1 fruit fly cellular context compared by ENCODE assay signal in the genomic region with DNA sequence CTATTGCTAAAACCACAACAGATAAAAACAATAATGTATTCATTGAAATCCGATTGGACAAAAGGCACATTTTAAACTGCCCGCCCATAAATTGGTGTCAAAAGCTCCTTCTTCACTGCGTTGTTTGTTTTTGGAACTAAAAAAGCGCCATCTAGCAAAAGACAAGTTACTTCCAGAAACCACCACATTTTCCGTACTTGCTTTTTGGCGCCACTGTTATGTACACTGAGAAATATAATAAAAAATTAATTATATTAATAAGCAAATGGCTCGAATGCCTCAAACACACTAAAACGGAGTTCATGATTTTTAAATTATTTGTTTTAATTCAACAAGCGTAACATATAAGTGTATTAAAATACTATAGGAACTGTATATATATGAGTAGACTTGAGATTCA.
TF ChIP-seq lines count a peak whose summit lies in the region.

No protein-coding gene starts in this region.

TF ChIP-seq in whole organism, embryonic, 481 proteins besides CTCF, POLR2A, EP300 and RAD21 (continued from another document and continues in another):
- peak; percentile 53 for TF ChIP-seq CG10565 (GFP tag; optimal IDR thresholded peaks at IDR 0.05; lab: Kevin White, UChicago)
- peak; percentile 26; the same call in 1 of the 2 replicates for TF ChIP-seq Bgb (GFP tag; IDR thresholded peaks at IDR 0.05; lab: Robert Waterston, UW; ENCODE audit: partially characterized antibody)
- TF ChIP-seq Sox100B (GFP tag; optimal IDR thresholded peaks at IDR 0.05; lab: Kevin White, UChicago) = peak; percentile 76
- TF ChIP-seq CG9932 (GFP tag; IDR thresholded peaks at IDR 0.05; lab: Robert Waterston, UW) = peak; percentile 92
- peak; percentile 57 for TF ChIP-seq en (GFP tag; optimal IDR thresholded peaks at IDR 0.05; lab: Kevin White, UChicago)
- TF ChIP-seq CG8359 (GFP tag; optimal IDR thresholded peaks at IDR 0.05; lab: Kevin White, UChicago; ENCODE audit: borderline replicate concordance) = peak; percentile 64
- peak; percentile 88 for TF ChIP-seq sens (GFP tag; lab: Kevin White, UChicago)
- TF ChIP-seq Mad (GFP tag; optimal IDR thresholded peaks at IDR 0.05; lab: Kevin White, UChicago) = peak; percentile 69
- TF ChIP-seq CG7271 (tag; optimal IDR thresholded peaks at IDR 0.05; lab: Kevin White, UChicago) = peak; percentile 37
- no peak for TF ChIP-seq pan (optimal IDR thresholded peaks at IDR 0.05; lab: Kevin White, UChicago)
- TF ChIP-seq pan (GFP tag; optimal IDR thresholded peaks at IDR 0.05 in 1 of 2, IDR thresholded peaks at IDR 0.05 in 1 of 2) = peak in 1 of 2 experiments; percentile 88
- peak; percentile 92 for TF ChIP-seq Sox102F (GFP tag; optimal IDR thresholded peaks at IDR 0.05; lab: Kevin White, UChicago)
- peak; percentile 67 for TF ChIP-seq cas (GFP tag; IDR thresholded peaks at IDR 0.05; lab: Robert Waterston, UW)
- TF ChIP-seq E2f1 (GFP tag; IDR thresholded peaks at IDR 0.05; lab: Robert Waterston, UW) = peak; percentile 86
- no peak for TF ChIP-seq mirr (GFP tag; optimal IDR thresholded peaks at IDR 0.05; lab: Kevin White, UChicago)
- no peak for TF ChIP-seq z (GFP tag; IDR thresholded peaks at IDR 0.05; lab: Robert Waterston, UW)
- peak; percentile 38; the same call in 1 of the 2 replicates for TF ChIP-seq dati (GFP tag; IDR thresholded peaks at IDR 0.05; lab: Robert Waterston, UW)
- TF ChIP-seq dmrt99B (tag; optimal IDR thresholded peaks at IDR 0.05; lab: Kevin White, UChicago) = peak; percentile 83
- TF ChIP-seq CG6175 (GFP tag; IDR thresholded peaks at IDR 0.05; lab: Robert Waterston, UW) = peak; percentile 86
- TF ChIP-seq pb (GFP tag; optimal IDR thresholded peaks at IDR 0.05; lab: Kevin White, UChicago) = peak; percentile 36
- peak; percentile 85 for TF ChIP-seq CG7987 (GFP tag; optimal IDR thresholded peaks at IDR 0.05; lab: Kevin White, UChicago)
- TF ChIP-seq vnd (GFP tag; IDR thresholded peaks at IDR 0.05; lab: Robert Waterston, UW; ENCODE audit: partially characterized antibody) = no peak
- no peak for TF ChIP-seq jigr1 (GFP tag; IDR thresholded peaks at IDR 0.05; lab: Robert Waterston, UW)
- peak; percentile 74 for TF ChIP-seq CG17385 (GFP tag; optimal IDR thresholded peaks at IDR 0.05; lab: Kevin White, UChicago)
- no peak; the same call in 2 of the 3 replicates for TF ChIP-seq knrl (GFP tag; IDR thresholded peaks at IDR 0.05; lab: Robert Waterston, UW; ENCODE audit: partially characterized antibody)
- TF ChIP-seq CG14014 (GFP tag; IDR thresholded peaks at IDR 0.05; lab: Robert Waterston, UW) = peak; percentile 60
- TF ChIP-seq dmrt11E (tag; optimal IDR thresholded peaks at IDR 0.05; lab: Kevin White, UChicago) = peak; percentile 75
- TF ChIP-seq tin (GFP tag; optimal IDR thresholded peaks at IDR 0.05; lab: Kevin White, UChicago) = peak; percentile 85
- no peak for TF ChIP-seq sna (GFP tag; IDR thresholded peaks at IDR 0.05; lab: Robert Waterston, UW; ENCODE audit: partially characterized antibody)
- TF ChIP-seq CG11504 (tag; optimal IDR thresholded peaks at IDR 0.05; lab: Kevin White, UChicago) = peak; percentile 86
- TF ChIP-seq CG4820 (GFP tag; optimal IDR thresholded peaks at IDR 0.05; lab: Kevin White, UChicago) = peak; percentile 79
- TF ChIP-seq grau (tag; optimal IDR thresholded peaks at IDR 0.05; lab: Kevin White, UChicago) = peak; percentile 84
- no peak for TF ChIP-seq hkb (optimal IDR thresholded peaks at IDR 0.05; lab: Kevin White, UChicago)
- TF ChIP-seq hkb (GFP tag; IDR thresholded peaks at IDR 0.05; lab: Robert Waterston, UW) = peak; percentile 90
- TF ChIP-seq CG42726 (GFP tag; IDR thresholded peaks at IDR 0.05; lab: Robert Waterston, UW; ENCODE audit: partially characterized antibody) = peak; percentile 83
- no peak for TF ChIP-seq tll (GFP tag; optimal IDR thresholded peaks at IDR 0.05; lab: Kevin White, UChicago)
- TF ChIP-seq CG30431 (GFP tag; optimal IDR thresholded peaks at IDR 0.05; lab: Kevin White, UChicago) = peak; percentile 70
- TF ChIP-seq CG4617 (GFP tag; optimal IDR thresholded peaks at IDR 0.05; lab: Kevin White, UChicago; ENCODE audit: borderline replicate concordance) = peak; percentile 54
- peak; percentile 53 for TF ChIP-seq fd102C (GFP tag; optimal IDR thresholded peaks at IDR 0.05; lab: Kevin White, UChicago)
- TF ChIP-seq bcd (GFP tag; optimal IDR thresholded peaks at IDR 0.05; lab: Kevin White, UChicago) = peak; percentile 84
- peak; percentile 51 for TF ChIP-seq sd (tag; optimal IDR thresholded peaks at IDR 0.05; lab: Kevin White, UChicago)
- peak; percentile 53 for TF ChIP-seq B-H2 (GFP tag; optimal IDR thresholded peaks at IDR 0.05; lab: Kevin White, UChicago)
- no peak for TF ChIP-seq sima (GFP tag; optimal IDR thresholded peaks at IDR 0.05; lab: Kevin White, UChicago)
- TF ChIP-seq cg (GFP tag; optimal IDR thresholded peaks at IDR 0.05; lab: Kevin White, UChicago) = no peak
- peak; percentile 86 for TF ChIP-seq CG17361 (GFP tag; IDR thresholded peaks at IDR 0.05; lab: Robert Waterston, UW)
- peak; percentile 67 for TF ChIP-seq mam (GFP tag; optimal IDR thresholded peaks at IDR 0.05; lab: Kevin White, UChicago)
- peak; percentile 71 for TF ChIP-seq al (GFP tag; IDR thresholded peaks at IDR 0.05; lab: Robert Waterston, UW)
- peak; percentile 65 for TF ChIP-seq CG11696 (GFP tag; IDR thresholded peaks at IDR 0.05; lab: Robert Waterston, UW)
- peak; percentile 81 for TF ChIP-seq Drgx (GFP tag; IDR thresholded peaks at IDR 0.05; lab: Robert Waterston, UW)
- TF ChIP-seq CG11085 (GFP tag; IDR thresholded peaks at IDR 0.05; lab: Robert Waterston, UW) = peak; percentile 83
- peak; percentile 73 for TF ChIP-seq esg (GFP tag; conservative IDR thresholded peaks at IDR 0.05; lab: Robert Waterston, UW)
- peak; percentile 68 for TF ChIP-seq tio (GFP tag; optimal IDR thresholded peaks at IDR 0.05; lab: Kevin White, UChicago)
- TF ChIP-seq mld (GFP tag; IDR thresholded peaks at IDR 0.05; lab: Robert Waterston, UW; ENCODE audit: partially characterized antibody) = no peak
- peak; percentile 62 for TF ChIP-seq CG10321 (GFP tag; IDR thresholded peaks at IDR 0.05; lab: Robert Waterston, UW)
- TF ChIP-seq gfzf (GFP tag; optimal IDR thresholded peaks at IDR 0.05; lab: Kevin White, UChicago) = no peak
- peak; percentile 64 for TF ChIP-seq CG6683 (GFP tag; optimal IDR thresholded peaks at IDR 0.05; lab: Kevin White, UChicago)
- peak; percentile 80; the same call in 2 of the 3 replicates for TF ChIP-seq sr (GFP tag; IDR thresholded peaks at IDR 0.05; lab: Robert Waterston, UW)
- TF ChIP-seq bigmax (GFP tag; optimal IDR thresholded peaks at IDR 0.05; lab: Kevin White, UChicago) = no peak
- peak; percentile 79 for TF ChIP-seq Spps (tag; optimal IDR thresholded peaks at IDR 0.05; lab: Kevin White, UChicago)
- peak; percentile 79 for TF ChIP-seq CG8924 (tag; optimal IDR thresholded peaks at IDR 0.05; lab: Kevin White, UChicago)
- peak; percentile 29 for TF ChIP-seq ac (GFP tag; optimal IDR thresholded peaks at IDR 0.05; lab: Kevin White, UChicago)
- peak; percentile 71 for TF ChIP-seq Max (GFP tag; optimal IDR thresholded peaks at IDR 0.05; lab: Kevin White, UChicago)
- peak; percentile 60 for TF ChIP-seq kay (GFP tag; optimal IDR thresholded peaks at IDR 0.05; lab: Kevin White, UChicago)
- TF ChIP-seq pfk (GFP tag; optimal IDR thresholded peaks at IDR 0.05; lab: Kevin White, UChicago) = no peak
- peak; percentile 81 for TF ChIP-seq ssp (GFP tag; IDR thresholded peaks at IDR 0.05; lab: Robert Waterston, UW)
- TF ChIP-seq peb (GFP tag; IDR thresholded peaks at IDR 0.05; lab: Robert Waterston, UW) = peak; percentile 69
- TF ChIP-seq CG11560 (tag; IDR thresholded peaks at IDR 0.05; lab: Robert Waterston, UW) = peak; percentile 76
- TF ChIP-seq wor (GFP tag; IDR thresholded peaks at IDR 0.05; lab: Robert Waterston, UW) = peak; percentile 46; the same call in 1 of the 2 replicates
- no peak for TF ChIP-seq CG8478 (optimal IDR thresholded peaks at IDR 0.05; lab: Kevin White, UChicago)
- peak; percentile 92 for TF ChIP-seq gem (tag; optimal IDR thresholded peaks at IDR 0.05; lab: Kevin White, UChicago)
- TF ChIP-seq ara (GFP tag; IDR thresholded peaks at IDR 0.05; lab: Robert Waterston, UW) = peak; percentile 69; the same call in 1 of the 2 replicates
- TF ChIP-seq H2.0 (GFP tag; IDR thresholded peaks at IDR 0.05; lab: Robert Waterston, UW) = peak; percentile 77
- TF ChIP-seq wdn (GFP tag; IDR thresholded peaks at IDR 0.05; lab: Robert Waterston, UW) = peak; percentile 77
- TF ChIP-seq CG10431 (GFP tag; optimal IDR thresholded peaks at IDR 0.05; lab: Kevin White, UChicago) = peak; percentile 52
- peak; percentile 90 for TF ChIP-seq NfI (GFP tag; optimal IDR thresholded peaks at IDR 0.05; lab: Kevin White, UChicago)
- peak; percentile 49 for TF ChIP-seq ems (GFP tag; optimal IDR thresholded peaks at IDR 0.05; lab: Kevin White, UChicago)
- no peak for TF ChIP-seq ftz-f1 (GFP tag; optimal IDR thresholded peaks at IDR 0.05; lab: Kevin White, UChicago)
- TF ChIP-seq CG9215 (GFP tag; IDR thresholded peaks at IDR 0.05; lab: Robert Waterston, UW) = peak; percentile 74
- no peak for TF ChIP-seq zen2 (GFP tag; IDR thresholded peaks at IDR 0.05; lab: Robert Waterston, UW; ENCODE audit: partially characterized antibody)
- peak; percentile 27 for TF ChIP-seq TFAM (GFP tag; optimal IDR thresholded peaks at IDR 0.05; lab: Kevin White, UChicago)
- TF ChIP-seq CG10267 (tag; optimal IDR thresholded peaks at IDR 0.05; lab: Kevin White, UChicago) = peak; percentile 84
- TF ChIP-seq salm (tag; optimal IDR thresholded peaks at IDR 0.05; lab: Kevin White, UChicago) = peak; percentile 62
- peak; percentile 61 for TF ChIP-seq fu2 (GFP tag; optimal IDR thresholded peaks at IDR 0.05; lab: Kevin White, UChicago)
- TF ChIP-seq kni (GFP tag; optimal IDR thresholded peaks at IDR 0.05; lab: Kevin White, UChicago) = no peak
- TF ChIP-seq CG18262 (tag; optimal IDR thresholded peaks at IDR 0.05; lab: Kevin White, UChicago) = peak; percentile 87
- peak; percentile 5 for TF ChIP-seq BEAF-32 (GFP tag; optimal IDR thresholded peaks at IDR 0.05; lab: Kevin White, UChicago)
- TF ChIP-seq bsh (GFP tag; optimal IDR thresholded peaks at IDR 0.05; lab: Kevin White, UChicago) = peak; percentile 45 to 86
- TF ChIP-seq CG4424 (GFP tag; optimal IDR thresholded peaks at IDR 0.05; lab: Kevin White, UChicago) = peak; percentile 77
- TF ChIP-seq Aef1 (GFP tag; IDR thresholded peaks at IDR 0.05; lab: Robert Waterston, UW) = peak; percentile 85
- peak; percentile 88 for TF ChIP-seq NFAT (GFP tag; IDR thresholded peaks at IDR 0.05; lab: Robert Waterston, UW)
- peak; percentile 74 for TF ChIP-seq Nf-YC (tag; optimal IDR thresholded peaks at IDR 0.05; lab: Kevin White, UChicago)
- TF ChIP-seq dan (GFP tag; IDR thresholded peaks at IDR 0.05; lab: Robert Waterston, UW) = no peak
- TF ChIP-seq disco-r (GFP tag; optimal IDR thresholded peaks at IDR 0.05; lab: Kevin White, UChicago) = peak; percentile 38
- TF ChIP-seq CG4360 (GFP tag; IDR thresholded peaks at IDR 0.05; lab: Robert Waterston, UW) = peak; percentile 66
- no peak for TF ChIP-seq CG7963 (GFP tag; IDR thresholded peaks at IDR 0.05; lab: Robert Waterston, UW; ENCODE audit: partially characterized antibody)
- TF ChIP-seq CG2116 (GFP tag; optimal IDR thresholded peaks at IDR 0.05; lab: Kevin White, UChicago) = peak; percentile 58
- no peak for TF ChIP-seq Dref (GFP tag; IDR thresholded peaks at IDR 0.05; lab: Robert Waterston, UW)
- TF ChIP-seq Oaz (GFP tag; IDR thresholded peaks at IDR 0.05; lab: Robert Waterston, UW) = peak; percentile 62; the same call in 1 of the 2 replicates
- TF ChIP-seq HLH3B (GFP tag; IDR thresholded peaks at IDR 0.05; lab: Robert Waterston, UW) = peak; percentile 87
- peak; percentile 46 for TF ChIP-seq dm (GFP tag; optimal IDR thresholded peaks at IDR 0.05; lab: Kevin White, UChicago)
- peak; percentile 46 for TF ChIP-seq CG9609 (GFP tag; optimal IDR thresholded peaks at IDR 0.05; lab: Kevin White, UChicago)
- peak; percentile 59; the same call in 1 of the 2 replicates for TF ChIP-seq CG17612 (GFP tag; IDR thresholded peaks at IDR 0.05; lab: Robert Waterston, UW)
- no peak for TF ChIP-seq Sin3A (optimal IDR thresholded peaks at IDR 0.05; lab: Kevin White, UChicago)
- peak; percentile 82 for TF ChIP-seq HHEX (GFP tag; optimal IDR thresholded peaks at IDR 0.05; lab: Kevin White, UChicago)
- peak; percentile 30 for TF ChIP-seq CG6654 (GFP tag; optimal IDR thresholded peaks at IDR 0.05; lab: Kevin White, UChicago)
- no peak for TF ChIP-seq CG16813 (GFP tag; IDR thresholded peaks at IDR 0.05; lab: Robert Waterston, UW; ENCODE audit: partially characterized antibody)
- no peak for TF ChIP-seq hth (optimal IDR thresholded peaks at IDR 0.05; lab: Kevin White, UChicago)
- peak; percentile 4 for TF ChIP-seq CG10274 (GFP tag; optimal IDR thresholded peaks at IDR 0.05; lab: Kevin White, UChicago)
- peak; percentile 91 for TF ChIP-seq unpg (GFP tag; optimal IDR thresholded peaks at IDR 0.05; lab: Kevin White, UChicago)
- peak; percentile 89 for TF ChIP-seq CG17829 (tag; optimal IDR thresholded peaks at IDR 0.05; lab: Kevin White, UChicago)
- TF ChIP-seq CG7745 (tag; optimal IDR thresholded peaks at IDR 0.05; lab: Kevin White, UChicago) = no peak
- no peak for TF ChIP-seq ab (GFP tag; optimal IDR thresholded peaks at IDR 0.05; lab: Kevin White, UChicago)
- TF ChIP-seq Sry-δ (GFP tag; optimal IDR thresholded peaks at IDR 0.05; lab: Kevin White, UChicago) = peak; percentile 21
- no peak for TF ChIP-seq sc (optimal IDR thresholded peaks at IDR 0.05; lab: Kevin White, UChicago)
- peak; percentile 68 for TF ChIP-seq sc (GFP tag; optimal IDR thresholded peaks at IDR 0.05; lab: Kevin White, UChicago)
- peak; percentile 76 for TF ChIP-seq ewg (GFP tag; optimal IDR thresholded peaks at IDR 0.05; lab: Kevin White, UChicago)
- TF ChIP-seq br (optimal IDR thresholded peaks at IDR 0.05; lab: Kevin White, UChicago) = no peak
- peak; percentile 91 for TF ChIP-seq CG11247 (GFP tag; IDR thresholded peaks at IDR 0.05; lab: Robert Waterston, UW)
- TF ChIP-seq CG9876 (GFP tag; optimal IDR thresholded peaks at IDR 0.05; lab: Kevin White, UChicago) = peak; percentile 65
- TF ChIP-seq CG15073 (GFP tag; optimal IDR thresholded peaks at IDR 0.05; lab: Kevin White, UChicago) = peak; percentile 44
- peak; percentile 96 for TF ChIP-seq CG32532 (GFP tag; IDR thresholded peaks at IDR 0.05; lab: Robert Waterston, UW)
- peak; percentile 52 for TF ChIP-seq CG33557 (GFP tag; optimal IDR thresholded peaks at IDR 0.05; lab: Kevin White, UChicago)
- TF ChIP-seq CG30403 (GFP tag; optimal IDR thresholded peaks at IDR 0.05; lab: Kevin White, UChicago) = peak; percentile 89
- peak; percentile 71; the same call in 2 of the 3 replicates for TF ChIP-seq CG2889 (GFP tag; IDR thresholded peaks at IDR 0.05; lab: Robert Waterston, UW)
- TF ChIP-seq Six4 (GFP tag; optimal IDR thresholded peaks at IDR 0.05; lab: Kevin White, UChicago) = peak; percentile 80
- no peak for TF ChIP-seq Lpt (GFP tag; optimal IDR thresholded peaks at IDR 0.05; lab: Kevin White, UChicago)
